Fruit fly (Drosophila melanogaster): Measurements from ENCODE around the gene Taf2.

Gene Taf2

DNA sequence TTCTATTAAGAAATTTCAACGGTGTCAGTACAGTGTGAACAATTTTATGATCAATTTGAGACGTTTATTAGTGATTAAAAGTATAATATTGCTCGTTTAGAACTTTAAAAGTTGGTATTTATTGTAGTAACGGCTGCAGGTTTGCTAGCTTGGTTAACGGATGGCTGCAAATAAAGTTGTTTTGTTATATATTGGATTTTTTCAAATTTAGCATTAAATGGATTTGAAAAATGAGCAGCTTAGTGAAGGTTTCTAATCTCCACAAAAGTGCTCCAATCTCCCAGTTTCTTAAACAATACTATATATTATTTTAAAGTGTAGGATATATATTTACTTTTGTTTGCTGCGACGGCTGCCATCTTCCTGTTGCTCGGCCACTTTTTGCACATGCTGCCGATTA, 16.4 kb downstream of the Taf2 start (continued):
- TF ChIP-seq Lpt (GFP tag; optimal IDR thresholded peaks at IDR 0.05) (peak; percentile 26), Ets96B (tag; optimal IDR thresholded peaks at IDR 0.05) (peak; percentile 25), topi (GFP tag; optimal IDR thresholded peaks at IDR 0.05) (no peak), achi (GFP tag; optimal IDR thresholded peaks at IDR 0.05) (peak; percentile 44), Sox102F (GFP tag; optimal IDR thresholded peaks at IDR 0.05) (no peak), CG3919 (GFP tag; optimal IDR thresholded peaks at IDR 0.05) (peak; percentile 60), CG6163 (GFP tag; IDR thresholded peaks at IDR 0.05) (peak; percentile 38; the same call in 2 of the 3 replicates), CG8119 (GFP tag; IDR thresholded peaks at IDR 0.05) (peak; percentile 46; the same call in 1 of the 3 replicates), Sox15 (GFP tag; optimal IDR thresholded peaks at IDR 0.05) (no peak), fd85E (GFP tag; optimal IDR thresholded peaks at IDR 0.05) (no peak), svp (GFP tag) (no peak)

DNA sequence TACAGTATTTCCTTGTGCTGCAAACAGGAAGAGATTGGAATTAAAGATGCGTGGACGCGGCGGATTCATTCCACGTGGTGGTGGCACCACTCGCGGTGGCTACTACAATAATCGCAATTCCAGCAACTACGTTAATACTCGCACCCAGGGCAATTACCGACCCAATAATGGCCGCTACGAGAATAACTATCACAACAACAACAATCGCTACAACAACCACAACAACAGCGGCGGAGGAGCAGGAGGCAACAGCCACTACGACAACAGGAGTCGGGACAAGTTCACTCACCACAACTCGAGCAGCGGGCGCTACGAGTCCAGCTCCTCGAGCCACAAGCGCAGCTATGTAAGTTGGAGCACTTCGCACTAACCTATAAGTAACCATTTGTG, 23.4 kb downstream of the Taf2 start:
- no peak for TF ChIP-seq achi (GFP tag; optimal IDR thresholded peaks at IDR 0.05)
- TF ChIP-seq CG16779 (tag; optimal IDR thresholded peaks at IDR 0.05) = no peak
- TF ChIP-seq Lpt (GFP tag; optimal IDR thresholded peaks at IDR 0.05) = no peak

- no peak for TF ChIP-seq CG6792 (GFP tag; optimal IDR thresholded peaks at IDR 0.05)
- peak; percentile 60 for TF ChIP-seq Eip78C (GFP tag)
- TF ChIP-seq CG31627 (GFP tag; optimal IDR thresholded peaks at IDR 0.05) = peak; percentile 13
- peak in 1 of 2 experiments; percentile 30 for TF ChIP-seq ss (GFP tag; optimal IDR thresholded peaks at IDR 0.05)
- peak; percentile 47 for TF ChIP-seq CG6854 (GFP tag; optimal IDR thresholded peaks at IDR 0.05)
- TF ChIP-seq Lpt (GFP tag; optimal IDR thresholded peaks at IDR 0.05) = no peak
- peak; percentile 20 for TF ChIP-seq esn (GFP tag; optimal IDR thresholded peaks at IDR 0.05)
- peak; percentile 19 for TF ChIP-seq dsx (GFP tag; optimal IDR thresholded peaks at IDR 0.05; ENCODE audit: poor library complexity, severe bottlenecking)
- peak; percentile 22 for TF ChIP-seq CG3032 (tag; optimal IDR thresholded peaks at IDR 0.05)
- peak; percentile 46 for TF ChIP-seq Sox14 (GFP tag; optimal IDR thresholded peaks at IDR 0.05)
- TF ChIP-seq CG10631 (GFP tag; optimal IDR thresholded peaks at IDR 0.05) = peak; percentile 42
- TF ChIP-seq Met (GFP tag; optimal IDR thresholded peaks at IDR 0.05) = no peak
- peak; percentile 44 for TF ChIP-seq lz (GFP tag; optimal IDR thresholded peaks at IDR 0.05)
- TF ChIP-seq CG8319 (GFP tag; optimal IDR thresholded peaks at IDR 0.05) = no peak
- TF ChIP-seq achi (GFP tag; optimal IDR thresholded peaks at IDR 0.05) = no peak
Observed at dm6 chr3L:9864275-9865052, 24.0 kb downstream of the Taf2 start, which contains the start of the genes iPLA2-VIA and Ciz1. Gene iPLA2-VIA (minus strand): TSS chr3L:9864349. Gene Ciz1 (plus strand): TSS chr3L:9864639.

DNA sequence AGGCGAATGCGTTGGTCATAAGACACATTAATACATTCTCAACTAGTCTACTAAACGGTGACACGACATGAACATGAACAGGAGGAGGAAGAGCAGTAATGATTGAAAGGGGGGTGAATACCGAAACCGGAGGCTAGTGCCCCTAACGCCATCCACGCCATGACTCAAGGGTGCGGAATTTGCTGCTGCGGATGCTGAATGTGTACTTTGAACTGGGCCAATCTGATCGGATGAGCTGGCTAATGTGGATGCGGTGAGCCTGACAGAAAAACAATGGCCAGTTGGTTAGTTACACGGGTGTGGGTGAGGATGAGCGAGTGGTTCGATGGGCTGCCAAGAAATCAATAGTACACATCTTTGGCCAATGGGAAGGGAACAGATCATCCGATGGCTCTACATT, 24.8 kb downstream of the Taf2 start:
- TF ChIP-seq CG34406 (GFP tag; optimal IDR thresholded peaks at IDR 0.05) (no peak), CG6854 (GFP tag; optimal IDR thresholded peaks at IDR 0.05) (peak; percentile 30), CG6808 (GFP tag; optimal IDR thresholded peaks at IDR 0.05) (peak; percentile 54), ss (GFP tag; optimal IDR thresholded peaks at IDR 0.05) (peak; percentile 6 to 46)

- TF ChIP-seq lz (GFP tag; optimal IDR thresholded peaks at IDR 0.05) (peak; percentile 12), fkh (GFP tag; optimal IDR thresholded peaks at IDR 0.05) (peak; percentile 99), svp (GFP tag) (peak; percentile 65), CG6808 (GFP tag; optimal IDR thresholded peaks at IDR 0.05) (no peak), Sox14 (GFP tag; optimal IDR thresholded peaks at IDR 0.05) (peak; percentile 11), CG10631 (GFP tag; optimal IDR thresholded peaks at IDR 0.05) (peak; percentile 26), Eip78C (GFP tag) (no peak)
Observed at dm6 chr3L:9859624-9860023, 28.9 kb downstream of the Taf2 start, which contains the start of gene CG10809. Gene CG10809 (minus strand): TSS chr3L:9859889.
